Worm (Caenorhabditis elegans) whole organism, L3 larva: Measurements from ENCODE around the gene R11F4.1.

ENCODE experiments used
- R02D3.7 ChIP-seq: fragments of 150-350 bp; optimal IDR thresholded peaks from 2 replicates; lab custom pipeline; 2014; ENCODE audit warnings: missing biosample characterization, missing genetic modification characterization
- ZK546.5 ChIP-seq: sonication (generic microtip); optimal IDR thresholded peaks from 2 replicates; lab custom pipeline; 2017; ENCODE audit warnings: missing biosample characterization, missing genetic modification characterization
- aly-2 ChIP-seq: fragments of 150-350 bp; optimal IDR thresholded peaks from 2 replicates; lab custom pipeline; 2014; ENCODE audit warnings: missing biosample characterization, missing genetic modification characterization
- ceh-16 ChIP-seq: sonication (generic microtip); optimal IDR thresholded peaks from 2 replicates; lab custom pipeline; 2017; ENCODE audit warnings: missing biosample characterization, missing genetic modification characterization
- ceh-28 ChIP-seq: fragments of 150-350 bp; optimal IDR thresholded peaks from 2 replicates; lab custom pipeline; 2014; ENCODE audit warnings: missing biosample characterization, missing genetic modification reagents, missing genetic modification characterization
- ceh-82 ChIP-seq: fragments of 150-350 bp; optimal IDR thresholded peaks from 2 replicates; lab custom pipeline; 2014; ENCODE audit warnings: missing biosample characterization, missing genetic modification characterization
- ceh-9 ChIP-seq: sonication (generic microtip); optimal IDR thresholded peaks from 2 replicates; lab custom pipeline; 2018; ENCODE audit warnings: missing biosample characterization, missing genetic modification characterization
- egl-27 ChIP-seq: sonication (generic microtip); optimal IDR thresholded peaks from 4 replicates; lab custom pipeline; 2017; ENCODE audit warnings: missing biosample characterization, missing genetic modification reagents, missing genetic modification characterization
- egl-5 ChIP-seq: fragments of 150-350 bp; optimal IDR thresholded peaks from 2 replicates; lab custom pipeline; 2017; ENCODE audit warnings: missing biosample characterization, missing genetic modification reagents, missing genetic modification characterization, inconsistent platforms
- elt-1 ChIP-seq: fragments of 150-350 bp; optimal IDR thresholded peaks from 2 replicates; lab custom pipeline; 2014; ENCODE audit warnings: missing biosample characterization, missing genetic modification characterization
- elt-3 ChIP-seq, 3 experiments: fragments of 150-350 bp in 1 of 3; sonication (generic microtip) in 2 of 3; optimal IDR thresholded peaks; 2 replicates in 2 of 3; 4 replicates in 1 of 3; lab custom pipeline; 2014 to 2017; ENCODE audit warnings: missing biosample characterization in 3 of 3, missing genetic modification characterization in 3 of 3
- eor-1 ChIP-seq, 2 experiments: fragments of 150-350 bp; optimal IDR thresholded peaks; 2 replicates each; lab custom pipeline; 2014 to 2018; ENCODE audit warnings: missing biosample characterization in 2 of 2, missing genetic modification characterization in 2 of 2
- fos-1 ChIP-seq: fragments of 150-350 bp; optimal IDR thresholded peaks from 2 replicates; lab custom pipeline; 2014; ENCODE audit warnings: missing biosample characterization, missing genetic modification characterization
- hmg-11 ChIP-seq: sonication (generic microtip); optimal IDR thresholded peaks from 2 replicates; lab custom pipeline; 2016; ENCODE audit warnings: missing genetic modification characterization, missing compliant biosample characterization
- jun-1 ChIP-seq: fragments of 150-350 bp; optimal IDR thresholded peaks from 2 replicates; lab custom pipeline; 2014; ENCODE audit warnings: missing biosample characterization, missing genetic modification reagents, missing genetic modification characterization
- lin-15B ChIP-seq: fragments of 150-350 bp; optimal IDR thresholded peaks from 2 replicates; lab custom pipeline; 2014; ENCODE audit warnings: missing biosample characterization, missing genetic modification characterization
- lin-39 ChIP-seq: fragments of 150-350 bp; optimal IDR thresholded peaks from 2 replicates; lab custom pipeline; 2018; ENCODE audit warnings: missing biosample characterization, missing genetic modification reagents, missing genetic modification characterization
- mdl-1 ChIP-seq: fragments of 150-350 bp; optimal IDR thresholded peaks from 2 replicates; lab custom pipeline; 2014; ENCODE audit warnings: missing biosample characterization, missing genetic modification characterization
- mml-1 ChIP-seq: fragments of 150-350 bp; sonication (generic microtip); optimal IDR thresholded peaks from 3 replicates; lab custom pipeline; 2014; ENCODE audit warnings: missing biosample characterization, missing genetic modification characterization
- nfya-1 ChIP-seq: sonication (generic microtip); optimal IDR thresholded peaks from 2 replicates; lab custom pipeline; 2017; ENCODE audit warnings: missing genetic modification characterization, mild to moderate bottlenecking, missing compliant biosample characterization, antibody characterized with exemption, moderate library complexity; ENCODE audit not compliant: insufficient read depth
- nhr-11 ChIP-seq: fragments of 150-350 bp; optimal IDR thresholded peaks from 2 replicates; lab custom pipeline; 2014; ENCODE audit warnings: missing biosample characterization, missing genetic modification characterization
- nhr-12 ChIP-seq: fragments of 150-350 bp; optimal IDR thresholded peaks from 2 replicates; lab custom pipeline; 2014; ENCODE audit warnings: missing biosample characterization, missing genetic modification characterization
- nhr-237 ChIP-seq: fragments of 150-350 bp; optimal IDR thresholded peaks from 2 replicates; lab custom pipeline; 2014; ENCODE audit warnings: missing biosample characterization, missing genetic modification characterization
- nhr-28 ChIP-seq: fragments of 150-350 bp; optimal IDR thresholded peaks from 2 replicates; lab custom pipeline; 2014; ENCODE audit warnings: missing biosample characterization, missing genetic modification characterization
- nhr-67 ChIP-seq: fragments of 150-350 bp; optimal IDR thresholded peaks from 2 replicates; lab custom pipeline; 2014; ENCODE audit warnings: missing biosample characterization, missing genetic modification characterization
- nhr-76 ChIP-seq: fragments of 150-350 bp; sonication (generic microtip); optimal IDR thresholded peaks from 5 replicates; lab custom pipeline; 2014; ENCODE audit warnings: missing biosample characterization, missing genetic modification characterization
- pha-4 ChIP-seq: fragments of 150-350 bp; optimal IDR thresholded peaks from 2 replicates; lab custom pipeline; 2014; ENCODE audit warnings: missing biosample characterization, missing genetic modification reagents, missing genetic modification characterization
- pqm-1 ChIP-seq: fragments of 150-350 bp; optimal IDR thresholded peaks from 2 replicates; lab custom pipeline; 2017; ENCODE audit warnings: missing biosample characterization, missing genetic modification characterization, inconsistent platforms
- sea-2 ChIP-seq: fragments of 150-350 bp; sonication (generic microtip); optimal IDR thresholded peaks from 4 replicates; lab custom pipeline; 2014; ENCODE audit warnings: missing biosample characterization, missing genetic modification reagents, missing genetic modification characterization
- skn-1 ChIP-seq: fragments of 150-350 bp; optimal IDR thresholded peaks from 2 replicates; lab custom pipeline; 2014; ENCODE audit warnings: missing biosample characterization, missing genetic modification characterization
- tbx-2 ChIP-seq: sonication (generic microtip); optimal IDR thresholded peaks from 2 replicates; lab custom pipeline; 2016; ENCODE audit warnings: mild to moderate bottlenecking, missing genetic modification characterization, missing compliant biosample characterization
- unc-62 ChIP-seq: fragments of 150-350 bp; sonication (generic microtip); optimal IDR thresholded peaks from 4 replicates; lab custom pipeline; 2014; ENCODE audit warnings: missing biosample characterization, missing genetic modification reagents, missing genetic modification characterization

The R11F4.1 gene

ce11 chrII:4071075-4071474 is 20.7 kb upstream of the R11F4.1 start:
- no peak for TF ChIP-seq ceh-28
- TF ChIP-seq hmg-11 = no peak
- no peak for TF ChIP-seq unc-62 (GFP tag; lab: Kevin White, UChicago)
- no peak for TF ChIP-seq lin-15B (tag; lab: Kevin White, UChicago)
- no peak for TF ChIP-seq egl-27 (tag; lab: Kevin White, UChicago)
- no peak for TF ChIP-seq ceh-9 (tag; lab: Kevin White, UChicago)
- TF ChIP-seq nhr-11 = no peak
- no peak for TF ChIP-seq skn-1
- no peak for TF ChIP-seq mml-1 (tag; lab: Kevin White, UChicago)
- no peak for TF ChIP-seq nhr-67 (tag; lab: Kevin White, UChicago)
- no peak for TF ChIP-seq nfya-1 (tag; lab: Kevin White, UChicago)
- no peak for TF ChIP-seq sea-2 (GFP tag; lab: Kevin White, UChicago)
- TF ChIP-seq fos-1 (tag; lab: Kevin White, UChicago) = no peak

- TF ChIP-seq nfya-1 (tag; lab: Kevin White, UChicago) = peak; percentile 83
- no peak for TF ChIP-seq lin-39 (tag; lab: Kevin White, UChicago)
- TF ChIP-seq, all 47 proteins: peak for 1
These were observed 17.0 kb upstream of the R11F4.1 start for ce11 chrII:4074710-4075109.

- TF ChIP-seq mml-1 (tag; lab: Kevin White, UChicago) (no peak), nhr-76 (no peak), nfya-1 (tag; lab: Kevin White, UChicago) (no peak), pha-4 (tag; lab: Kevin White, UChicago) (no peak), nhr-237 (tag; lab: Kevin White, UChicago) (no peak), ZK546.5 (tag; lab: Kevin White, UChicago) (no peak), pqm-1 (tag; lab: Kevin White, UChicago) (no peak), hmg-11 (no peak)
These were observed 10.6 kb upstream of the R11F4.1 start for ce11 chrII:4081141-4081540.

- TF ChIP-seq nhr-12 (tag; lab: Kevin White, UChicago) = no peak
- no peak for TF ChIP-seq nhr-237 (tag; lab: Kevin White, UChicago)
- TF ChIP-seq unc-62 (GFP tag; lab: Kevin White, UChicago) = no peak
- no peak for TF ChIP-seq ZK546.5 (tag; lab: Kevin White, UChicago)
- TF ChIP-seq R02D3.7 (tag; lab: Kevin White, UChicago) = no peak
- no peak for TF ChIP-seq nhr-11
- TF ChIP-seq mdl-1 = no peak
These were observed 9.8 kb upstream of the R11F4.1 start for ce11 chrII:4081891-4082290.

- TF ChIP-seq aly-2 (tag; lab: Kevin White, UChicago) (no peak), tbx-2 (tag; lab: Kevin White, UChicago) (no peak), jun-1 (tag; lab: Kevin White, UChicago) (no peak), ceh-16 (tag; lab: Kevin White, UChicago) (no peak), skn-1 (no peak), hmg-11 (no peak), elt-3 (tag; optimal IDR thresholded peaks at IDR 0.05; lab: Kevin White, UChicago) (no peak), eor-1 (tag; optimal IDR thresholded peaks at IDR 0.05; lab: Kevin White, UChicago) (no peak), ceh-82 (no peak), nfya-1 (tag; lab: Kevin White, UChicago) (no peak), nhr-28 (tag; lab: Kevin White, UChicago) (no peak), nhr-76 (no peak), egl-27 (tag; lab: Kevin White, UChicago) (no peak)
These were observed 9.0 kb upstream of the R11F4.1 start, which contains the start of gene R11F4.2 for ce11 chrII:4082754-4083153. TSS of gene R11F4.2 (plus strand) at chrII:4083054.

ce11 chrII:4085601-4086000 is 6.1 kb upstream of the R11F4.1 start:
- no peak for TF ChIP-seq lin-39 (tag; lab: Kevin White, UChicago)
- TF ChIP-seq nhr-67 (tag; lab: Kevin White, UChicago) = no peak
- TF ChIP-seq elt-1 = no peak
- no peak for TF ChIP-seq egl-5 (tag; lab: Kevin White, UChicago)
- no peak for TF ChIP-seq ceh-28
- no peak for TF ChIP-seq nhr-12 (tag; lab: Kevin White, UChicago)
- no peak for TF ChIP-seq fos-1 (tag; lab: Kevin White, UChicago)
